Worm (Caenorhabditis elegans) whole organism, L4/young adult: ENCODE data around the gene ttc-36.

ENCODE experiments used
- W03F9.2 ChIP-seq: fragments of 150-350 bp; optimal IDR thresholded peaks from 2 replicates; lab custom pipeline; 2014; ENCODE audit warnings: missing biosample characterization, missing genetic modification characterization
- dao-5 ChIP-seq: sonication (generic microtip); optimal IDR thresholded peaks from 2 replicates; lab custom pipeline; 2016; ENCODE audit warnings: missing genotype, missing genetic modification characterization, moderate library complexity, missing compliant biosample characterization
- him-1 ChIP-seq: sonication (generic microtip); optimal IDR thresholded peaks from 2 replicates; lab custom pipeline; 2016; ENCODE audit warnings: missing genotype, missing genetic modification reagents, missing genetic modification characterization, missing compliant biosample characterization

- no peak for TF ChIP-seq W03F9.2 (tag; lab: Kevin White, UChicago)
- no peak for TF ChIP-seq dao-5 (tag; lab: Kevin White, UChicago)
- TF ChIP-seq him-1 (tag; lab: Kevin White, UChicago): no peak
Measured at ce11 chrII:10001546-10001945, 28.4 kb upstream of the ttc-36 start, which contains the start of gene ZK892.3.
